Fruit fly (Drosophila melanogaster) whole organism, pupa: ENCODE results near the gene Kaz1-ORFB.

ENCODE experiments used
- CG10348 ChIP-seq: fragments of 200-800 bp; sonication (Bioruptor generic); IDR thresholded peaks from 2 replicates; pipeline ENCODE4 v1.3.6; 2022; ENCODE audit warnings: missing biosample characterization, missing genetic modification characterization
- CG14655 ChIP-seq: fragments of 200-800 bp; sonication (Bioruptor generic); optimal IDR thresholded peaks from 3 replicates; lab custom pipeline; 2017; ENCODE audit warnings: mild to moderate bottlenecking, missing biosample characterization, missing genetic modification reagents, missing genetic modification characterization
- CG15710 ChIP-seq: fragments of 200-800 bp; sonication (Bioruptor generic); optimal IDR thresholded peaks from 2 replicates; lab custom pipeline; 2018; ENCODE audit warnings: missing biosample characterization, mild to moderate bottlenecking, missing genetic modification characterization, moderate library complexity
- CG17806 ChIP-seq: fragments of 200-800 bp; sonication (Bioruptor generic); optimal IDR thresholded peaks from 2 replicates; lab custom pipeline; 2018; ENCODE audit warnings: missing biosample characterization, mild to moderate bottlenecking, missing genetic modification characterization, moderate library complexity
- CG32121 ChIP-seq: fragments of 200-800 bp; sonication (Bioruptor generic); IDR thresholded peaks from 2 replicates; pipeline ENCODE4 v1.3.6; 2022; ENCODE audit warnings: missing biosample characterization, missing genetic modification characterization
- CG34367 ChIP-seq: fragments of 200-800 bp; sonication (Bioruptor generic); optimal IDR thresholded peaks from 2 replicates; lab custom pipeline; 2018; ENCODE audit warnings: missing biosample characterization, mild to moderate bottlenecking, missing genetic modification characterization
- CG4496 ChIP-seq: fragments of 200-800 bp; sonication (Bioruptor generic); IDR thresholded peaks from 3 replicates; pipeline ENCODE4 v1.3.6; 2022; ENCODE audit warnings: missing biosample characterization, missing genetic modification characterization
- CG8159 ChIP-seq: fragments of 200-800 bp; sonication (Bioruptor generic); optimal IDR thresholded peaks from 3 replicates; lab custom pipeline; 2018; ENCODE audit warnings: missing biosample characterization, mild to moderate bottlenecking, missing genetic modification characterization, moderate library complexity
- CG8301 ChIP-seq: fragments of 200-800 bp; sonication (Bioruptor generic); optimal IDR thresholded peaks from 2 replicates; lab custom pipeline; 2018; ENCODE audit warnings: missing biosample characterization, mild to moderate bottlenecking, missing genetic modification characterization
- D1 ChIP-seq: fragments of 200-800 bp; sonication (Bioruptor generic); optimal IDR thresholded peaks from 2 replicates; lab custom pipeline; 2018; ENCODE audit warnings: missing biosample characterization, mild to moderate bottlenecking, missing genetic modification characterization, moderate library complexity
- EcR ChIP-seq: fragments of 200-800 bp; sonication (Bioruptor generic); optimal IDR thresholded peaks from 3 replicates; lab custom pipeline; 2019; ENCODE audit warnings: missing biosample characterization, missing genetic modification characterization, mild to moderate bottlenecking, moderate library complexity, missing genetic modification reagents
- Pif1A ChIP-seq: fragments of 200-800 bp; sonication (Bioruptor generic); optimal IDR thresholded peaks from 3 replicates; lab custom pipeline; 2016; ENCODE audit warnings: missing biosample characterization, missing genetic modification characterization
- Pif1B ChIP-seq: fragments of 200-800 bp; sonication (Bioruptor generic); optimal IDR thresholded peaks from 3 replicates; lab custom pipeline; 2016; ENCODE audit warnings: missing biosample characterization, missing genetic modification characterization
- rn ChIP-seq: fragments of 200-800 bp; sonication (Bioruptor generic); IDR thresholded peaks from 2 replicates; pipeline ENCODE4 v1.3.6; 2022; ENCODE audit warnings: missing biosample characterization, missing genetic modification characterization

dm6 chr3L:175949-176348 is 40.5 kb upstream of the Kaz1-ORFB start, which contains the start of gene CG7049:
- TF ChIP-seq Pif1B (GFP tag; lab: Kevin White, UChicago) (no peak), EcR (GFP tag; lab: Kevin White, UChicago) (no peak), CG10348 (GFP tag; lab: Robert Waterston, UW) (no peak), CG32121 (GFP tag; lab: Robert Waterston, UW) (no peak), CG14655 (GFP tag; lab: Kevin White, UChicago) (no peak), Pif1A (no peak), D1 (tag; lab: Kevin White, UChicago) (no peak), CG17806 (tag; lab: Kevin White, UChicago) (no peak), CG8159 (tag; lab: Kevin White, UChicago) (no peak), rn (GFP tag; lab: Robert Waterston, UW) (no peak), CG8301 (tag; lab: Kevin White, UChicago) (no peak), CG4496 (GFP tag; lab: Robert Waterston, UW) (no peak), CG34367 (tag; lab: Kevin White, UChicago) (no peak), CG15710 (tag; lab: Kevin White, UChicago) (no peak)
